Fruit fly (Drosophila melanogaster) whole organism, prepupa: ENCODE results near the gene CG42564.

Experiments
- Blimp-1 ChIP-seq: fragments of 200-800 bp; sonication (Bioruptor generic); optimal IDR thresholded peaks from 3 replicates; lab custom pipeline; 2017; ENCODE audit warnings: missing biosample characterization, missing genetic modification characterization, mild to moderate bottlenecking, moderate library complexity, missing genetic modification reagents
- CG10631 ChIP-seq: fragments of 200-800 bp; sonication (Bioruptor generic); optimal IDR thresholded peaks from 2 replicates; lab custom pipeline; 2016; ENCODE audit warnings: missing biosample characterization, missing genetic modification characterization
- CG10669 ChIP-seq: fragments of 200-800 bp; sonication (Bioruptor generic); optimal IDR thresholded peaks from 3 replicates; lab custom pipeline; 2018; ENCODE audit warnings: missing biosample characterization, mild to moderate bottlenecking, missing genetic modification characterization, moderate library complexity
- CG11902 ChIP-seq: fragments of 200-800 bp; sonication (Bioruptor generic); optimal IDR thresholded peaks from 3 replicates; lab custom pipeline; 2016; ENCODE audit warnings: missing biosample characterization, missing genetic modification characterization
- CG1621 ChIP-seq: fragments of 200-800 bp; sonication (Bioruptor generic); optimal IDR thresholded peaks from 3 replicates; lab custom pipeline; 2018; ENCODE audit warnings: missing biosample characterization, mild to moderate bottlenecking, missing genetic modification characterization
- CG16779 ChIP-seq: fragments of 200-800 bp; sonication (Bioruptor generic); optimal IDR thresholded peaks from 3 replicates; lab custom pipeline; 2017; ENCODE audit warnings: missing biosample characterization, mild to moderate bottlenecking, missing genetic modification characterization
- CG3032 ChIP-seq: fragments of 200-800 bp; optimal IDR thresholded peaks from 2 replicates; lab custom pipeline; 2019; ENCODE audit warnings: missing biosample characterization, mild to moderate bottlenecking, missing genetic modification characterization, moderate library complexity
- CG31627 ChIP-seq: fragments of 200-800 bp; sonication (Bioruptor generic); optimal IDR thresholded peaks from 3 replicates; lab custom pipeline; 2016; ENCODE audit warnings: missing biosample characterization, missing genetic modification characterization
- CG34406 ChIP-seq: fragments of 200-800 bp; sonication (Bioruptor generic); optimal IDR thresholded peaks from 3 replicates; lab custom pipeline; 2016; ENCODE audit warnings: missing biosample characterization, missing genetic modification characterization
- CG3919 ChIP-seq: fragments of 200-800 bp; sonication (Bioruptor generic); optimal IDR thresholded peaks from 3 replicates; lab custom pipeline; 2016; ENCODE audit warnings: missing biosample characterization, missing genetic modification characterization
- CG6163 ChIP-seq: fragments of 200-800 bp; sonication (Bioruptor generic); IDR thresholded peaks from 3 replicates; pipeline ENCODE4 v1.3.6; 2022; ENCODE audit warnings: missing biosample characterization, missing genetic modification characterization
- CG6792 ChIP-seq: fragments of 200-800 bp; sonication (Bioruptor generic); optimal IDR thresholded peaks from 3 replicates; lab custom pipeline; 2016; ENCODE audit warnings: missing biosample characterization, missing genetic modification characterization
- CG6808 ChIP-seq: fragments of 200-800 bp; sonication (Bioruptor generic); optimal IDR thresholded peaks from 3 replicates; lab custom pipeline; 2017; ENCODE audit warnings: missing biosample characterization, missing genetic modification characterization, mild to moderate bottlenecking, moderate library complexity, missing genetic modification reagents
- CG6854 ChIP-seq: fragments of 200-800 bp; sonication (Bioruptor generic); optimal IDR thresholded peaks from 2 replicates; lab custom pipeline; 2017; ENCODE audit warnings: missing biosample characterization, mild to moderate bottlenecking, missing genetic modification characterization
- CG7368 ChIP-seq: fragments of 200-800 bp; sonication (Bioruptor generic); optimal IDR thresholded peaks from 3 replicates; lab custom pipeline; 2016; ENCODE audit warnings: missing biosample characterization, missing genetic modification characterization
- CG8119 ChIP-seq: fragments of 200-800 bp; sonication (Bioruptor generic); IDR thresholded peaks from 3 replicates; pipeline ENCODE4 v1.3.6; 2022; ENCODE audit warnings: missing biosample characterization, missing genetic modification characterization
- CG8319 ChIP-seq: fragments of 200-800 bp; sonication (Bioruptor generic); optimal IDR thresholded peaks from 3 replicates; lab custom pipeline; 2016; ENCODE audit warnings: missing biosample characterization, missing genetic modification characterization
- CG8632 ChIP-seq: fragments of 200-800 bp; sonication (Bioruptor generic); optimal IDR thresholded peaks from 3 replicates; lab custom pipeline; 2016; ENCODE audit warnings: missing biosample characterization, missing genetic modification characterization
- CG9139 ChIP-seq: fragments of 200-800 bp; sonication (Bioruptor generic); optimal IDR thresholded peaks from 3 replicates; lab custom pipeline; 2017; ENCODE audit warnings: missing biosample characterization, mild to moderate bottlenecking, missing genetic modification characterization
- Eip75B ChIP-seq: fragments of 200-800 bp; sonication (Bioruptor generic); optimal IDR thresholded peaks from 3 replicates; lab custom pipeline; 2016; ENCODE audit warnings: missing biosample characterization, missing genetic modification characterization
- Ets21C ChIP-seq: fragments of 200-800 bp; sonication (Bioruptor generic); optimal IDR thresholded peaks from 3 replicates; lab custom pipeline; 2016; ENCODE audit warnings: missing biosample characterization, missing genetic modification characterization
- Ets96B ChIP-seq: fragments of 200-800 bp; optimal IDR thresholded peaks from 2 replicates; lab custom pipeline; 2019; ENCODE audit warnings: missing biosample characterization, mild to moderate bottlenecking, missing genetic modification characterization, moderate library complexity
- Gug ChIP-seq: fragments of 200-800 bp; sonication (Bioruptor generic); IDR thresholded peaks from 2 replicates; pipeline ENCODE4 v1.3.6; 2022; ENCODE audit warnings: missing biosample characterization, missing genetic modification characterization
- Hr39 ChIP-seq: fragments of 200-800 bp; sonication (Bioruptor generic); optimal IDR thresholded peaks from 2 replicates; lab custom pipeline; 2016; ENCODE audit warnings: missing biosample characterization, missing genetic modification characterization
- Hr4 ChIP-seq: fragments of 200-800 bp; sonication (Bioruptor generic); optimal IDR thresholded peaks from 3 replicates; lab custom pipeline; 2016; ENCODE audit warnings: missing biosample characterization, missing genetic modification characterization
- OdsH ChIP-seq: fragments of 200-800 bp; sonication (Bioruptor generic); optimal IDR thresholded peaks from 3 replicates; lab custom pipeline; 2016; ENCODE audit warnings: missing biosample characterization, missing genetic modification characterization
- Smox ChIP-seq: fragments of 200-800 bp; sonication (Bioruptor generic); optimal IDR thresholded peaks from 3 replicates; lab custom pipeline; 2016; ENCODE audit warnings: missing biosample characterization, missing genetic modification characterization
- Sox102F ChIP-seq: fragments of 200-800 bp; sonication (Bioruptor generic); optimal IDR thresholded peaks from 2 replicates; lab custom pipeline; 2016; ENCODE audit warnings: missing biosample characterization, mild to moderate bottlenecking, missing genetic modification characterization
- Sox15 ChIP-seq: fragments of 200-800 bp; sonication (Bioruptor generic); optimal IDR thresholded peaks from 3 replicates; lab custom pipeline; 2016; ENCODE audit warnings: missing biosample characterization, missing genetic modification characterization
- achi ChIP-seq: fragments of 200-800 bp; sonication (Bioruptor generic); optimal IDR thresholded peaks from 3 replicates; lab custom pipeline; 2016; ENCODE audit warnings: missing biosample characterization, missing genetic modification characterization
- acj6 ChIP-seq: fragments of 200-800 bp; sonication (Bioruptor generic); optimal IDR thresholded peaks from 3 replicates; lab custom pipeline; 2016; ENCODE audit warnings: missing biosample characterization, missing genetic modification characterization
- cyc ChIP-seq: fragments of 200-800 bp; sonication (Bioruptor generic); optimal IDR thresholded peaks from 3 replicates; lab custom pipeline; 2016; ENCODE audit warnings: missing biosample characterization, missing genetic modification characterization
- dsx ChIP-seq: fragments of 200-800 bp; optimal IDR thresholded peaks from 3 replicates; lab custom pipeline; 2019; ENCODE audit warnings: missing biosample characterization, mild to moderate bottlenecking, missing genetic modification characterization, moderate library complexity; ENCODE audit not compliant: poor library complexity, severe bottlenecking
- eg ChIP-seq: fragments of 200-800 bp; sonication (Bioruptor generic); IDR thresholded peaks from 3 replicates; pipeline ENCODE4 v1.3.6; 2022; ENCODE audit warnings: missing biosample characterization, missing genetic modification characterization
- esn ChIP-seq: fragments of 200-800 bp; sonication (Bioruptor generic); optimal IDR thresholded peaks from 2 replicates; lab custom pipeline; 2016; ENCODE audit warnings: missing biosample characterization, mild to moderate bottlenecking, missing genetic modification characterization, moderate library complexity
- fd85E ChIP-seq: fragments of 200-800 bp; sonication (Bioruptor generic); optimal IDR thresholded peaks from 3 replicates; lab custom pipeline; 2016; ENCODE audit warnings: missing biosample characterization, missing genetic modification characterization
- fkh ChIP-seq: fragments of 200-800 bp; sonication (Bioruptor generic); optimal IDR thresholded peaks from 3 replicates; lab custom pipeline; 2017; ENCODE audit warnings: missing biosample characterization, mild to moderate bottlenecking, missing genetic modification characterization, moderate library complexity
- lz ChIP-seq: fragments of 200-800 bp; sonication (Bioruptor generic); optimal IDR thresholded peaks from 3 replicates; lab custom pipeline; 2016; ENCODE audit warnings: missing biosample characterization, missing genetic modification characterization
- pdm3 ChIP-seq: fragments of 200-800 bp; sonication (Bioruptor generic); optimal IDR thresholded peaks from 3 replicates; lab custom pipeline; 2016; ENCODE audit warnings: missing biosample characterization, missing genetic modification characterization
- salr ChIP-seq, 2 experiments: fragments of 200-800 bp; sonication (Bioruptor generic); optimal IDR thresholded peaks; 3 replicates each; lab custom pipeline; 2016 to 2018; ENCODE audit warnings: missing biosample characterization in 2 of 2, missing genetic modification characterization in 2 of 2, mild to moderate bottlenecking in 1 of 2
- spab ChIP-seq: fragments of 200-800 bp; sonication (Bioruptor generic); optimal IDR thresholded peaks from 2 replicates; lab custom pipeline; 2017; ENCODE audit warnings: missing biosample characterization, mild to moderate bottlenecking, missing genetic modification characterization, missing genetic modification reagents
- ss ChIP-seq, 2 experiments: fragments of 200-800 bp; sonication (Bioruptor generic); optimal IDR thresholded peaks; 2 replicates in 1 of 2; 3 replicates in 1 of 2; lab custom pipeline; 2017 to 2018; ENCODE audit warnings: mild to moderate bottlenecking in 2 of 2, missing biosample characterization in 2 of 2, missing genetic modification characterization in 2 of 2, moderate library complexity in 1 of 2
- topi ChIP-seq: fragments of 200-800 bp; sonication (Bioruptor generic); optimal IDR thresholded peaks from 3 replicates; lab custom pipeline; 2016; ENCODE audit warnings: missing biosample characterization, missing genetic modification characterization

The CG42564 gene

DNA sequence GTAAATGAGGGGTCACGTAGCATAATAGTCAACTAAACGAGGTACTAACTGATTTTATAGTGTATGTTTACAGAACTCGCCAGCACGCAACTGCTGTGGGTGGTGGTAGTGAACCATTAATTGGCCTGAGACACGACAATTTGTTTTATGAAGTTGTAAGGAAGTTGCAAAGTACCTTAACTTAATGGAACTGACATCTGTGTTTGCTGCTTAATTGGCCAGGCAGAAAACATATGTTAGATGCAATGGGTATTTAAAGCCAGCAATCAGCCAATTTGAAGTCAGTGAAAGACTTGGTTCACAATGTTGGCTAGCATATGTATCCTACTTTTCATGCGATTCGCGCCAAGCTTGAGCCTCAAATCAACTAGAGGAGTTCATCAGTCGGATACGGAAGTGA lies 32.6 kb upstream of the CG42564 start, which contains the start of gene CG17917:
Gene CG17917, plus strand, starts transcription at position 301 of the 400 bp plus-strand sequence.
- TF ChIP-seq dsx (GFP tag; lab: Kevin White, UChicago) (no peak), Gug (GFP tag; lab: Robert Waterston, UW) (no peak), CG11902 (no peak), spab (GFP tag; lab: Kevin White, UChicago) (no peak), CG6163 (GFP tag; lab: Robert Waterston, UW) (no peak), fd85E (GFP tag; lab: Kevin White, UChicago) (no peak), CG34406 (GFP tag; lab: Kevin White, UChicago) (no peak), CG9139 (GFP tag; lab: Kevin White, UChicago) (no peak)

DNA sequence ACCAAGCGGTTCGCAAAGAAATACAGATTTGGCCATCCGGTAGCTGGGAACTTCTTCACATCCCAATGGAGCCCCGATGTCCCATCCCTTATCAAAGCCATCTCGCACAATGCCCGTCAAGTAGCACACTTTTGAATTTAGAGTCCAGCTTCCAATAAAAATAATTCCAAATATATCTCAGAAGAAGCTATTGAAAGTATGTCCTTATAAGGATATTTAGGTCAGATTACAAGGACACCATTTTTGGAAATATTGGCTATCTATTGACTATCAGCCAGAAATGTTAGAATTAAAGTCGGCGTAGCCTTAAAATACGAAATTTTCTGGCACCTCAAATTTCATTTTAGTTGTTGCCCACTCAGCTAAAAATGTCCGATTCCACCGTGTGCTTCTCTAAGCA lies 31.6 kb upstream of the CG42564 start, which contains the start of gene CG10298:
Gene CG10298, plus strand, starts transcription at position 301 of the 400 bp plus-strand sequence.
- TF ChIP-seq CG8319 (GFP tag; lab: Kevin White, UChicago) (no peak), Ets21C (GFP tag; lab: Kevin White, UChicago) (no peak), achi (GFP tag; lab: Kevin White, UChicago) (no peak), Blimp-1 (GFP tag; lab: Kevin White, UChicago) (no peak), Ets96B (no peak), cyc (GFP tag; lab: Kevin White, UChicago) (no peak), topi (no peak), dsx (GFP tag; lab: Kevin White, UChicago) (no peak), CG10669 (GFP tag; lab: Kevin White, UChicago) (no peak), Sox102F (GFP tag; lab: Kevin White, UChicago) (no peak), ss (GFP tag; optimal IDR thresholded peaks at IDR 0.05; lab: Kevin White, UChicago) (no peak), CG6792 (GFP tag; lab: Kevin White, UChicago) (no peak), lz (GFP tag; lab: Kevin White, UChicago) (no peak)
- TF ChIP-seq, all 60 proteins: peak for 0

DNA sequence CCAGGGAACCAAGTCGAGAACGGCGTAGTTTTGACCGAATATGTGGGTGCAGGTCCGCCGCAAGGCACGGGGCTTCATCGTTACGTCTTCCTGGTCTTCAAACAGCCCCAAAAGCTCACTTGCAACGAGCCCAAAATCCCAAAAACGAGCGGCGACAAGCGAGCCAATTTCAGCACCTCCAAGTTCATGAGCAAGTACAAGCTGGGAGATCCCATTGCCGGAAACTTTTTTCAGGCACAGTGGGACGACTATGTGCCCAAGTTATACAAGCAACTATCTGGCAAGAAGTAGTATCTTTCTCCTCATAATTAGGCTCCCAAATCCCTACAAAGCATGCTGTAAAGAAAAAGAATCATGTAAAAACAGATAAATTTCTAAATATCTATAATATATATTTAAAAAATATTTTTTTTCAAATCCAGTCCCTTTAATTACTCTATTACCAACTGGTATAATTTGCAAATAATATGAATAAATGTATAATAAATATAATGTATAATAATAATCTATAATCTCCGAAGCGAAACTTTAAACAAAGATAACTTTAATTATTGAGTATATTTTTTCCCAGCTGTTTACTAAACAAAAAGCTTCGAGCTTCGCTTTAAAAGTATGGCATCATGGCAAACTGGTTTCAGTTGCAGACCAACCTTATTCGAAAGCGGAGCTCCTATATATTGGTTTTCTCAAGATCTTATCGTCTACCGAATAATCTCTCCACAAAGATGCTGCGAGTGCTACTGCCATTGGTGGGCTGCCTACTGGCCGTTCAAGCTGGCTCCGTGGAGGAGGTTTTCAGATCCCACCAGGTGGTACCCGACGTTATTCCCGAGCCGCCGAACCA lies 30.7 kb upstream of the CG42564 start, which contains the start of gene CG17919:
Gene CG17919, plus strand, starts transcription at position 634 of the 844 bp plus-strand sequence.
- TF ChIP-seq salr (GFP tag; optimal IDR thresholded peaks at IDR 0.05; lab: Kevin White, UChicago) (peak in 1 of 2 experiments; percentile 12), eg (GFP tag; lab: Robert Waterston, UW) (0 out of 3 replicates have a peak, but pooled peaks have one; percentile 14), Hr4 (peak; percentile 19), Eip75B (GFP tag; lab: Kevin White, UChicago) (no peak), CG10669 (GFP tag; lab: Kevin White, UChicago) (no peak), Hr39 (GFP tag; lab: Kevin White, UChicago) (peak; percentile 23), OdsH (GFP tag; lab: Kevin White, UChicago) (peak; percentile 60), topi (peak; percentile 35), CG31627 (GFP tag; lab: Kevin White, UChicago) (peak; percentile 13), CG8632 (GFP tag; lab: Kevin White, UChicago) (peak; percentile 57), CG10631 (peak; percentile 39), CG3032 (peak; percentile 37), Ets96B (peak; percentile 27), Ets21C (GFP tag; lab: Kevin White, UChicago) (no peak), Sox102F (GFP tag; lab: Kevin White, UChicago) (no peak), acj6 (GFP tag; lab: Kevin White, UChicago) (peak; percentile 52), achi (GFP tag; lab: Kevin White, UChicago) (peak; percentile 41), CG6792 (GFP tag; lab: Kevin White, UChicago) (peak; percentile 22), CG6808 (GFP tag; lab: Kevin White, UChicago) (peak; percentile 53), CG6854 (GFP tag; lab: Kevin White, UChicago) (peak; percentile 17), Smox (peak; percentile 27), esn (GFP tag; lab: Kevin White, UChicago) (peak; percentile 44), CG34406 (GFP tag; lab: Kevin White, UChicago) (peak; percentile 58), fkh (GFP tag; lab: Kevin White, UChicago) (no peak), CG7368 (peak; percentile 32), CG8119 (GFP tag; lab: Robert Waterston, UW) (peak; percentile 61), cyc (GFP tag; lab: Kevin White, UChicago) (no peak), CG9139 (GFP tag; lab: Kevin White, UChicago) (no peak), CG1621 (peak; percentile 99), pdm3 (peak; percentile 24), Sox15 (GFP tag; lab: Kevin White, UChicago) (peak; percentile 15), CG3919 (peak; percentile 57), CG16779 (tag; lab: Kevin White, UChicago) (no peak), dsx (GFP tag; lab: Kevin White, UChicago) (peak; percentile 13)
